Fruit fly (Drosophila melanogaster) whole organism, prepupa: ENCODE data around the gene CG42592.

ENCODE experiments used
- Blimp-1 ChIP-seq: fragments of 200-800 bp; sonication (Bioruptor generic); optimal IDR thresholded peaks from 3 replicates; lab custom pipeline; 2017; ENCODE audit warnings: missing biosample characterization, missing genetic modification characterization, mild to moderate bottlenecking, moderate library complexity, missing genetic modification reagents
- CG10631 ChIP-seq: fragments of 200-800 bp; sonication (Bioruptor generic); optimal IDR thresholded peaks from 2 replicates; lab custom pipeline; 2016; ENCODE audit warnings: missing biosample characterization, missing genetic modification characterization
- CG10669 ChIP-seq: fragments of 200-800 bp; sonication (Bioruptor generic); optimal IDR thresholded peaks from 3 replicates; lab custom pipeline; 2018; ENCODE audit warnings: missing biosample characterization, mild to moderate bottlenecking, missing genetic modification characterization, moderate library complexity
- CG11294 ChIP-seq: fragments of 200-800 bp; sonication (Bioruptor generic); IDR thresholded peaks from 2 replicates; pipeline ENCODE4 v1.3.6; 2022; ENCODE audit warnings: missing biosample characterization, missing genetic modification characterization
- CG11762 ChIP-seq: fragments of 200-800 bp; sonication (Bioruptor generic); optimal IDR thresholded peaks from 3 replicates; lab custom pipeline; 2016; ENCODE audit warnings: missing biosample characterization, missing genetic modification characterization; ENCODE audit not compliant: insufficient read depth
- CG15336 ChIP-seq: fragments of 200-800 bp; sonication (Bioruptor generic); IDR thresholded peaks from 2 replicates; pipeline ENCODE4 v1.3.6; 2022; ENCODE audit warnings: missing biosample characterization, missing genetic modification characterization
- CG1621 ChIP-seq: fragments of 200-800 bp; sonication (Bioruptor generic); optimal IDR thresholded peaks from 3 replicates; lab custom pipeline; 2018; ENCODE audit warnings: missing biosample characterization, mild to moderate bottlenecking, missing genetic modification characterization
- CG3032 ChIP-seq: fragments of 200-800 bp; optimal IDR thresholded peaks from 2 replicates; lab custom pipeline; 2019; ENCODE audit warnings: missing biosample characterization, mild to moderate bottlenecking, missing genetic modification characterization, moderate library complexity
- CG31627 ChIP-seq: fragments of 200-800 bp; sonication (Bioruptor generic); optimal IDR thresholded peaks from 3 replicates; lab custom pipeline; 2016; ENCODE audit warnings: missing biosample characterization, missing genetic modification characterization
- CG32006 ChIP-seq: fragments of 200-800 bp; sonication (Bioruptor generic); optimal IDR thresholded peaks from 3 replicates; lab custom pipeline; 2017; ENCODE audit warnings: missing biosample characterization, mild to moderate bottlenecking, missing genetic modification characterization
- CG34406 ChIP-seq: fragments of 200-800 bp; sonication (Bioruptor generic); optimal IDR thresholded peaks from 3 replicates; lab custom pipeline; 2016; ENCODE audit warnings: missing biosample characterization, missing genetic modification characterization
- CG3919 ChIP-seq: fragments of 200-800 bp; sonication (Bioruptor generic); optimal IDR thresholded peaks from 3 replicates; lab custom pipeline; 2016; ENCODE audit warnings: missing biosample characterization, missing genetic modification characterization
- CG4318 ChIP-seq: fragments of 200-800 bp; sonication (Bioruptor generic); optimal IDR thresholded peaks from 3 replicates; lab custom pipeline; 2017; ENCODE audit warnings: missing biosample characterization, mild to moderate bottlenecking, missing genetic modification characterization
- CG6163 ChIP-seq: fragments of 200-800 bp; sonication (Bioruptor generic); IDR thresholded peaks from 3 replicates; pipeline ENCODE4 v1.3.6; 2022; ENCODE audit warnings: missing biosample characterization, missing genetic modification characterization
- CG6276 ChIP-seq: fragments of 200-800 bp; sonication (Bioruptor generic); optimal IDR thresholded peaks from 2 replicates; lab custom pipeline; 2017; ENCODE audit warnings: missing biosample characterization, mild to moderate bottlenecking, missing genetic modification characterization
- CG6792 ChIP-seq: fragments of 200-800 bp; sonication (Bioruptor generic); optimal IDR thresholded peaks from 3 replicates; lab custom pipeline; 2016; ENCODE audit warnings: missing biosample characterization, missing genetic modification characterization
- CG6808 ChIP-seq: fragments of 200-800 bp; sonication (Bioruptor generic); optimal IDR thresholded peaks from 3 replicates; lab custom pipeline; 2017; ENCODE audit warnings: missing biosample characterization, missing genetic modification characterization, mild to moderate bottlenecking, moderate library complexity, missing genetic modification reagents
- CG6854 ChIP-seq: fragments of 200-800 bp; sonication (Bioruptor generic); optimal IDR thresholded peaks from 2 replicates; lab custom pipeline; 2017; ENCODE audit warnings: missing biosample characterization, mild to moderate bottlenecking, missing genetic modification characterization
- CG8632 ChIP-seq: fragments of 200-800 bp; sonication (Bioruptor generic); optimal IDR thresholded peaks from 3 replicates; lab custom pipeline; 2016; ENCODE audit warnings: missing biosample characterization, missing genetic modification characterization
- CG9139 ChIP-seq: fragments of 200-800 bp; sonication (Bioruptor generic); optimal IDR thresholded peaks from 3 replicates; lab custom pipeline; 2017; ENCODE audit warnings: missing biosample characterization, mild to moderate bottlenecking, missing genetic modification characterization
- Eip75B ChIP-seq: fragments of 200-800 bp; sonication (Bioruptor generic); optimal IDR thresholded peaks from 3 replicates; lab custom pipeline; 2016; ENCODE audit warnings: missing biosample characterization, missing genetic modification characterization
- Eip78C ChIP-seq: fragments of 200-800 bp; sonication (Bioruptor generic); peaks from one replicate; lab custom pipeline; 2016; ENCODE audit warnings: missing biosample characterization, missing genetic modification characterization
- Eip93F ChIP-seq: fragments of 200-800 bp; sonication (Bioruptor generic); optimal IDR thresholded peaks from 2 replicates; lab custom pipeline; 2016; ENCODE audit warnings: missing biosample characterization, mild to moderate bottlenecking, missing genetic modification characterization
- Gug ChIP-seq: fragments of 200-800 bp; sonication (Bioruptor generic); IDR thresholded peaks from 2 replicates; pipeline ENCODE4 v1.3.6; 2022; ENCODE audit warnings: missing biosample characterization, missing genetic modification characterization
- Hr38 ChIP-seq: sonication (Bioruptor generic); optimal IDR thresholded peaks from 2 replicates; lab custom pipeline; 2016; ENCODE audit warnings: missing biosample characterization, missing genetic modification characterization
- Hr39 ChIP-seq: fragments of 200-800 bp; sonication (Bioruptor generic); optimal IDR thresholded peaks from 2 replicates; lab custom pipeline; 2016; ENCODE audit warnings: missing biosample characterization, missing genetic modification characterization
- Lpt ChIP-seq: fragments of 200-800 bp; sonication (Bioruptor generic); optimal IDR thresholded peaks from 3 replicates; lab custom pipeline; 2016; ENCODE audit warnings: missing biosample characterization, missing genetic modification characterization
- Smox ChIP-seq: fragments of 200-800 bp; sonication (Bioruptor generic); optimal IDR thresholded peaks from 3 replicates; lab custom pipeline; 2016; ENCODE audit warnings: missing biosample characterization, missing genetic modification characterization
- Sox14 ChIP-seq: fragments of 200-800 bp; sonication (Bioruptor generic); optimal IDR thresholded peaks from 3 replicates; lab custom pipeline; 2016; ENCODE audit warnings: missing biosample characterization, missing genetic modification characterization
- achi ChIP-seq: fragments of 200-800 bp; sonication (Bioruptor generic); optimal IDR thresholded peaks from 3 replicates; lab custom pipeline; 2016; ENCODE audit warnings: missing biosample characterization, missing genetic modification characterization
- acj6 ChIP-seq: fragments of 200-800 bp; sonication (Bioruptor generic); optimal IDR thresholded peaks from 3 replicates; lab custom pipeline; 2016; ENCODE audit warnings: missing biosample characterization, missing genetic modification characterization
- cyc ChIP-seq: fragments of 200-800 bp; sonication (Bioruptor generic); optimal IDR thresholded peaks from 3 replicates; lab custom pipeline; 2016; ENCODE audit warnings: missing biosample characterization, missing genetic modification characterization
- dac ChIP-seq: fragments of 200-800 bp; sonication (Bioruptor generic); optimal IDR thresholded peaks from 2 replicates; lab custom pipeline; 2017; ENCODE audit warnings: missing biosample characterization, mild to moderate bottlenecking, missing genetic modification characterization
- dsx ChIP-seq: fragments of 200-800 bp; optimal IDR thresholded peaks from 3 replicates; lab custom pipeline; 2019; ENCODE audit warnings: missing biosample characterization, mild to moderate bottlenecking, missing genetic modification characterization, moderate library complexity; ENCODE audit not compliant: poor library complexity, severe bottlenecking
- eg ChIP-seq: fragments of 200-800 bp; sonication (Bioruptor generic); IDR thresholded peaks from 3 replicates; pipeline ENCODE4 v1.3.6; 2022; ENCODE audit warnings: missing biosample characterization, missing genetic modification characterization
- esn ChIP-seq: fragments of 200-800 bp; sonication (Bioruptor generic); optimal IDR thresholded peaks from 2 replicates; lab custom pipeline; 2016; ENCODE audit warnings: missing biosample characterization, mild to moderate bottlenecking, missing genetic modification characterization, moderate library complexity
- fd59A ChIP-seq: fragments of 200-800 bp; sonication (Bioruptor generic); optimal IDR thresholded peaks from 2 replicates; lab custom pipeline; 2017; ENCODE audit warnings: missing biosample characterization, mild to moderate bottlenecking, missing genetic modification characterization, missing genetic modification reagents
- fd85E ChIP-seq: fragments of 200-800 bp; sonication (Bioruptor generic); optimal IDR thresholded peaks from 3 replicates; lab custom pipeline; 2016; ENCODE audit warnings: missing biosample characterization, missing genetic modification characterization
- lz ChIP-seq: fragments of 200-800 bp; sonication (Bioruptor generic); optimal IDR thresholded peaks from 3 replicates; lab custom pipeline; 2016; ENCODE audit warnings: missing biosample characterization, missing genetic modification characterization
- net ChIP-seq: fragments of 200-800 bp; sonication (Bioruptor generic); optimal IDR thresholded peaks from 3 replicates; lab custom pipeline; 2016; ENCODE audit warnings: missing biosample characterization, missing genetic modification characterization
- pdm3 ChIP-seq: fragments of 200-800 bp; sonication (Bioruptor generic); optimal IDR thresholded peaks from 3 replicates; lab custom pipeline; 2016; ENCODE audit warnings: missing biosample characterization, missing genetic modification characterization
- salr ChIP-seq, 2 experiments: fragments of 200-800 bp; sonication (Bioruptor generic); optimal IDR thresholded peaks; 3 replicates each; lab custom pipeline; 2016 to 2018; ENCODE audit warnings: missing biosample characterization in 2 of 2, missing genetic modification characterization in 2 of 2, mild to moderate bottlenecking in 1 of 2
- spab ChIP-seq: fragments of 200-800 bp; sonication (Bioruptor generic); optimal IDR thresholded peaks from 2 replicates; lab custom pipeline; 2017; ENCODE audit warnings: missing biosample characterization, mild to moderate bottlenecking, missing genetic modification characterization, missing genetic modification reagents
- ss ChIP-seq, 2 experiments: fragments of 200-800 bp; sonication (Bioruptor generic); optimal IDR thresholded peaks; 2 replicates in 1 of 2; 3 replicates in 1 of 2; lab custom pipeline; 2017 to 2018; ENCODE audit warnings: mild to moderate bottlenecking in 2 of 2, missing biosample characterization in 2 of 2, missing genetic modification characterization in 2 of 2, moderate library complexity in 1 of 2
- svp ChIP-seq: fragments of 200-800 bp; sonication (Bioruptor generic); peaks from one replicate; lab custom pipeline; 2016; ENCODE audit warnings: missing biosample characterization, missing genetic modification characterization
- topi ChIP-seq: fragments of 200-800 bp; sonication (Bioruptor generic); optimal IDR thresholded peaks from 3 replicates; lab custom pipeline; 2016; ENCODE audit warnings: missing biosample characterization, missing genetic modification characterization
- vri ChIP-seq: fragments of 200-800 bp; sonication (Bioruptor generic); optimal IDR thresholded peaks from 3 replicates; lab custom pipeline; 2016; ENCODE audit warnings: missing biosample characterization, mild to moderate bottlenecking, missing genetic modification characterization

The CG42592 gene

DNA sequence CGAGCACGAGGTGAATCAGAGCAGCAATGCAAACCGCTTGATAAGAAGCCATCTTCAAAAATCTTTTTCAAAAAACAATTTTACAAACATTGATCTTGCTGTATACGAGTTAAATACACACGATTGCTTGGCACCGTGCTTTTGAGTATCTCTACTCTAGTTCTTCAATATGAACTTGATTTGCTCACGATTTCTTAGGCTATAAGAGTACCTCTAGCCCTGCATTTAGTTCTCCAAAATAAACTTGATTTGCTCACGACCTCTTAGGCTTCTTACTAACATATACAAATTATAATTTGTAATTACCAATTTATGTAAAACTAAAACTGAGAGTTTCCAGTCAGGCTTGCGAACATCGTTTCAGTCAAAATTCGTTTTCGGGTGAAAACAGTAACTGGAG, at the start of gene CG42592:
CG42592 (minus strand) TSS at position 101 of the 400 bp plus-strand sequence.
- TF ChIP-seq Smox (no peak), Sox14 (GFP tag; lab: Kevin White, UChicago) (no peak), CG11294 (no peak), dac (no peak), CG34406 (GFP tag; lab: Kevin White, UChicago) (no peak), vri (GFP tag; lab: Kevin White, UChicago) (no peak)
- TF ChIP-seq, all 60 proteins: peak for 0

DNA sequence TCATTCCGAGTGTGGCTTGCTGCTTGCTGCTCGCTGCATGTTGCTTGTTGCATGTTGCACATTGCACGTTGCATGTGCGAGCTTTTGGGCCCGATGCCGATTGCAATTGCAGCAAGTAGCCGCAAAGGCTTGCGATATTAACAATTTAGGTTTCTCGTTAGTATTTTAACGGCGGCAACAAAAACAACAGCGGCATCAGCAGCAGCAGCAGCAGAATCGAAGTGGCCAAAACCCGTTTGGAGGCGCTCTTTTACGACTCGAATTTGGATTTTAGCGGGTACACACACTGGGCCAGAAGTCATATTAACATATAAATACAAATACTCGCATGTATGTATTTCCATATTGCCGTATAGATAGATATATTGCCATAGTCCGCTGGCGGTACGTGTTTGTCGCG, 44.2 kb upstream of the CG42592 start:
- TF ChIP-seq Hr39 (GFP tag; lab: Kevin White, UChicago) = no peak
- TF ChIP-seq ss (GFP tag; optimal IDR thresholded peaks at IDR 0.05; lab: Kevin White, UChicago) = peak in 1 of 2 experiments; percentile 22
- TF ChIP-seq, all 60 proteins: peak for 1

DNA sequence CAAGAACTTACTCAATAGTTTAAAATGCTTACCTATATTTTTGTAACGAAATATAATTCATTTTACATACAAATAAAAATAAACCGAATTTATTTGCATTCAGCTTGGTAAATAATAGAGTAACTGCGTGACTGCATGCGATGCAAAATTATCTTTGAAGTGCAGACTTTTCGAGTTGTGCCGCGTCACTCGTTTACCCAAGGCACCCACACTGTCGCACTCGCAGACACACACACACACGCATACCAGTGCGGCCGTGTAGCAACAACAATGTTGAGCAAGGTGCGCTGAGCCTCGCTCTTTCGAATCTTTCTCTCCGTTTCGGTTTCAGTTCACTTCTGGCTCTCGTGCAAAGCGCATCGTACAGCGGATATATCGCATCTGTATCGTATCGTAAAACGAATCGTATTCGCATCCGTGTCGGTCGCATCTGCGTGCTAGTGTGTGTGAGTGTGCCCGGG, 40.7 kb upstream of the CG42592 start, which contains the start of gene CG31038:
CG31038 (plus strand) TSS at position 327 of the 461 bp plus-strand sequence.
- TF ChIP-seq Hr39 (GFP tag; lab: Kevin White, UChicago) (peak; percentile 10), Eip75B (GFP tag; lab: Kevin White, UChicago) (peak; percentile 61), net (GFP tag; lab: Kevin White, UChicago) (peak; percentile 60), dsx (peak; percentile 95), Gug (GFP tag; lab: Robert Waterston, UW) (no peak), CG15336 (GFP tag; lab: Robert Waterston, UW) (peak; percentile 63; the same call in 1 of the 2 replicates), Blimp-1 (GFP tag; lab: Kevin White, UChicago) (peak; percentile 18), CG10669 (GFP tag; lab: Kevin White, UChicago) (peak; percentile 51), fd85E (GFP tag; lab: Kevin White, UChicago) (no peak), Smox (peak; percentile 66), CG4318 (GFP tag; lab: Kevin White, UChicago) (no peak), CG3919 (peak; percentile 36), svp (GFP tag; lab: Kevin White, UChicago) (peak; percentile 74), CG32006 (peak; percentile 63), CG11762 (GFP tag; lab: Kevin White, UChicago) (no peak), CG9139 (GFP tag; lab: Kevin White, UChicago) (peak; percentile 65), cyc (peak; percentile 30), Lpt (GFP tag; lab: Kevin White, UChicago) (peak; percentile 67), lz (GFP tag; lab: Kevin White, UChicago) (peak; percentile 39), CG6792 (no peak), CG10631 (GFP tag; lab: Kevin White, UChicago) (peak; percentile 36), CG1621 (tag; lab: Kevin White, UChicago) (peak; percentile 40), CG31627 (peak; percentile 1), spab (peak; percentile 28), achi (GFP tag; lab: Kevin White, UChicago) (peak; percentile 39), topi (GFP tag; lab: Kevin White, UChicago) (peak; percentile 44), salr (GFP tag; optimal IDR thresholded peaks at IDR 0.05; lab: Kevin White, UChicago) (peak in 1 of 2 experiments; percentile 56), acj6 (GFP tag; lab: Kevin White, UChicago) (peak; percentile 39), CG6276 (GFP tag; lab: Kevin White, UChicago) (peak; percentile 57), eg (GFP tag; lab: Robert Waterston, UW) (peak; percentile 70; the same call in 2 of the 3 replicates), CG34406 (GFP tag; lab: Kevin White, UChicago) (peak; percentile 30), CG8632 (GFP tag; lab: Kevin White, UChicago) (peak; percentile 51), CG11294 (no peak), vri (GFP tag; lab: Kevin White, UChicago) (peak; percentile 48), CG3032 (peak; percentile 22), esn (GFP tag; lab: Kevin White, UChicago) (peak; percentile 68), CG6163 (GFP tag; lab: Robert Waterston, UW) (peak; percentile 69), CG6808 (GFP tag; lab: Kevin White, UChicago) (peak; percentile 55), Eip78C (GFP tag; lab: Kevin White, UChicago) (peak; percentile 93), fd59A (GFP tag; lab: Kevin White, UChicago) (peak; percentile 33), pdm3 (GFP tag; lab: Kevin White, UChicago) (peak; percentile 63), Eip93F (no peak), CG6854 (GFP tag; lab: Kevin White, UChicago) (peak; percentile 25), Hr38 (GFP tag; lab: Kevin White, UChicago) (no peak)
